Worm (Caenorhabditis elegans): ENCODE results near the gene smf-3.
A peak's percentile ranks its signal among the peaks of the same experiment; 100 is the strongest.

smf-3 gene

DNA sequence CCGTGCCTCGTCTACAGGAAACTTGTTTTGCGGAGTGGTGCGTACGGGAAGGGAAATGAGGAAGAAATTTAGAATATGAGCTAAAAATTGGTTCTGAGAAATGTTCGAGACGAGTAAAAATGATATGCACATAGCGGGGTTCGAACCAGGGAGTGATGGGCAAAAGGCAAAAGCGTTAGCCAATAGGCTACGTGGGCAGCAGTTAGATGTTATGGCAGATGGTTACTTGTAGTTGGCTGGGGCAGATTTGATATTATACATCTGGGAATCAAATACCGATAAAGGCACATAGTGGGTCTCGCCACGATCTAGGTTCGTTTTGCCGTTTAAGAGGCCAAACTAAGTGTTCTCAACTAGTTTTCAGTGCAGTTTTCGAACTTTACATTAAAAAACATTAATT is 38.6 kb downstream of the smf-3 start (continued):
- peak; percentile 42 for TF ChIP-seq sptf-2 (GFP tag; optimal IDR thresholded peaks at IDR 0.05)
- TF ChIP-seq rpc-1 (optimal IDR thresholded peaks at IDR 0.05), result peak; percentile 76
- peak; percentile 86 for TF ChIP-seq rpc-1 (tag; optimal IDR thresholded peaks at IDR 0.05)
- TF ChIP-seq snpc-4 (GFP tag; optimal IDR thresholded peaks at IDR 0.05), result peak; percentile 23
- TF ChIP-seq snpc-4 (tag; optimal IDR thresholded peaks at IDR 0.05), result peak in 3 of 4 experiments; percentile 11 to 37 (median 15)
- peak; percentile 46 for TF ChIP-seq chd-7 (tag; optimal IDR thresholded peaks at IDR 0.05)
- peak; percentile 66 for TF ChIP-seq D2030.7 (GFP tag; IDR thresholded peaks at IDR 0.05)
- TF ChIP-seq ztf-26 (tag; optimal IDR thresholded peaks at IDR 0.05), result no peak
- no peak for TF ChIP-seq cebp-1 (GFP tag; IDR thresholded peaks at IDR 0.05)
- peak; percentile 51 for TF ChIP-seq cebp-1 (tag; optimal IDR thresholded peaks at IDR 0.05)
- TF ChIP-seq ztf-18 (tag; optimal IDR thresholded peaks at IDR 0.05), result peak; percentile 64
- peak; percentile 47 for TF ChIP-seq F49E8.2 (tag; optimal IDR thresholded peaks at IDR 0.05; ENCODE audit: insufficient read depth)
- no peak for TF ChIP-seq Y95B8A.8 (GFP tag; IDR thresholded peaks at IDR 0.05)
- TF ChIP-seq Y79H2A.3 (GFP tag; conservative IDR thresholded peaks at IDR 0.05), result 0 out of 2 replicates have a peak, but pooled peaks have one; percentile 11
- TF ChIP-seq snpc-1.1 (tag; optimal IDR thresholded peaks at IDR 0.05; ENCODE audit: insufficient read depth), result no peak
- TF ChIP-seq bed-1 (GFP tag; IDR thresholded peaks at IDR 0.05), result 0 out of 2 replicates have a peak, but pooled peaks have one; percentile 26
- TF ChIP-seq egl-18 (GFP tag; IDR thresholded peaks at IDR 0.05), result no peak
- TF ChIP-seq tbp1 (GFP tag; optimal IDR thresholded peaks at IDR 0.05), result peak; percentile 97

DNA sequence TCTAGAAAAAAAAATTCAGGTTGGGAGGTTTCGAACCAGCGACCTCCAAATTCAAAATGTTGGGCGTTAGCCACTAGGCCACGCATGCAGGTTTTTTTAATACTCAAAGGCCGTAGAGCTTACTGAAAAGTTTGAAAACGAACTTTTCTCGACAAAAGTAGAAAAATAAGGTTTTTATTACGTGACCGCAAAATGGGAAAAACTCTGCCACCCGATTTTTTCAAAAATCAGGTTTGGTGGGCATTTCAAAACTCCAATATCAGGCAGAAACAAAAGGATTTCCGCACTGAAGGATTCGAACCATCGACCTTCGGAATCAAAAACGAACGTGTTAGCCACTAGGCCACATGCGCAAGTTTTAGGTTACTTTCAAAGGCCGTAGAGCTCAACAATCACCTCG is 40.1 kb downstream of the smf-3 start:
- TF ChIP-seq cebp-2 (GFP tag; IDR thresholded peaks at IDR 0.05) (no peak), tbp1 (GFP tag; optimal IDR thresholded peaks at IDR 0.05) (peak; percentile 93), hlh-26 (GFP tag; conservative IDR thresholded peaks at IDR 0.05) (no peak), F57A8.1 (GFP tag; optimal IDR thresholded peaks at IDR 0.05) (no peak), pha-4 (tag; optimal IDR thresholded peaks at IDR 0.05) (no peak), Y95B8A.8 (GFP tag; IDR thresholded peaks at IDR 0.05) (no peak), lsl-1 (GFP tag; optimal IDR thresholded peaks at IDR 0.05) (peak; percentile 33), F52B5.7 (tag; optimal IDR thresholded peaks at IDR 0.05) (peak; percentile 25), sptf-2 (GFP tag; optimal IDR thresholded peaks at IDR 0.05) (no peak), lag-1 (GFP tag; IDR thresholded peaks at IDR 0.05) (no peak), ceh-79 (tag; optimal IDR thresholded peaks at IDR 0.05) (peak; percentile 49), hsf-1 (GFP tag; IDR thresholded peaks at IDR 0.05) (no peak), rpc-1 (optimal IDR thresholded peaks at IDR 0.05) (peak; percentile 71), rpc-1 (tag; optimal IDR thresholded peaks at IDR 0.05) (peak; percentile 94), ztf-28 (GFP tag; IDR thresholded peaks at IDR 0.05) (no peak), ccch-3 (GFP tag; optimal IDR thresholded peaks at IDR 0.05) (no peak), dpl-1 (GFP tag; optimal IDR thresholded peaks at IDR 0.05) (no peak), madf-3 (GFP tag; IDR thresholded peaks at IDR 0.05) (peak; percentile 34; the same call in 1 of the 2 replicates), ekl-4 (GFP tag; IDR thresholded peaks at IDR 0.05) (no peak), chd-7 (tag; optimal IDR thresholded peaks at IDR 0.05) (peak; percentile 42), him-1 (tag; optimal IDR thresholded peaks at IDR 0.05) (peak; percentile 49), C06A6.2 (GFP tag; conservative IDR thresholded peaks at IDR 0.05) (no peak), F55B11.4 (tag; optimal IDR thresholded peaks at IDR 0.05; ENCODE audit: borderline replicate concordance, insufficient read depth) (no peak), T26A5.8 (tag; optimal IDR thresholded peaks at IDR 0.05) (no peak), mcd-1 (GFP tag; IDR thresholded peaks at IDR 0.05) (no peak), B0019.2 (GFP tag; conservative IDR thresholded peaks at IDR 0.05) (no peak), nfyb-1 (GFP tag; IDR thresholded peaks at IDR 0.05) (no peak), C17E4.6 (GFP tag; IDR thresholded peaks at IDR 0.05) (no peak), F37B4.10 (GFP tag; IDR thresholded peaks at IDR 0.05) (no peak), lir-1 (GFP tag; conservative IDR thresholded peaks at IDR 0.05) (no peak), ztf-18 (tag; optimal IDR thresholded peaks at IDR 0.05) (peak; percentile 74), lin-26 (GFP tag; IDR thresholded peaks at IDR 0.05) (peak; percentile 75), ztf-26 (tag; optimal IDR thresholded peaks at IDR 0.05) (no peak), attf-5 (GFP tag; optimal IDR thresholded peaks at IDR 0.05) (peak; percentile 32), F23B12.7 (tag; optimal IDR thresholded peaks at IDR 0.05; ENCODE audit: insufficient read depth) (peak; percentile 23), nfya-2 (GFP tag; IDR thresholded peaks at IDR 0.05) (no peak), let-526 (GFP tag; IDR thresholded peaks at IDR 0.05) (no peak)
